Worm (Caenorhabditis elegans): ENCODE measurements around the gene R09F10.3.

ce11 chrX:8308491-8308890, 14.1 kb downstream of the R09F10.3 start:
- TF ChIP-seq K12H6.12 (tag; optimal IDR thresholded peaks at IDR 0.05) (no peak), pha-4 (tag; optimal IDR thresholded peaks at IDR 0.05) (no peak), gei-17 (GFP tag; optimal IDR thresholded peaks at IDR 0.05) (no peak), snpc-4 (GFP tag; optimal IDR thresholded peaks at IDR 0.05) (no peak), snpc-4 (tag; optimal IDR thresholded peaks at IDR 0.05) (no peak), unc-62 (GFP tag; optimal IDR thresholded peaks at IDR 0.05) (no peak), ztf-6 (GFP tag; IDR thresholded peaks at IDR 0.05) (no peak), Y79H2A.3 (GFP tag; conservative IDR thresholded peaks at IDR 0.05) (no peak), lin-35 (GFP tag; optimal IDR thresholded peaks at IDR 0.05) (no peak)
